Fruit fly (Drosophila melanogaster): ENCODE measurements around the gene kek3.

Gene kek3

dm6 chr2L:15552480-15552879 lies at the start of gene kek3 (continued):
- TF ChIP-seq CG7987 (GFP tag; optimal IDR thresholded peaks at IDR 0.05), result no peak
- TF ChIP-seq eve (GFP tag; optimal IDR thresholded peaks at IDR 0.05), result no peak
- no peak for TF ChIP-seq Hr78 (GFP tag; optimal IDR thresholded peaks at IDR 0.05)
- no peak for TF ChIP-seq Ssrp (tag; optimal IDR thresholded peaks at IDR 0.05)
- no peak for TF ChIP-seq CG7786 (GFP tag; optimal IDR thresholded peaks at IDR 0.05)
- TF ChIP-seq ewg (GFP tag; optimal IDR thresholded peaks at IDR 0.05), result peak; percentile 51
- TF ChIP-seq Deaf1 (tag; optimal IDR thresholded peaks at IDR 0.05), result peak; percentile 99
- TF ChIP-seq CG15514 (GFP tag; optimal IDR thresholded peaks at IDR 0.05), result no peak
- no peak for TF ChIP-seq cg (GFP tag; optimal IDR thresholded peaks at IDR 0.05)
- no peak for TF ChIP-seq zen (tag; optimal IDR thresholded peaks at IDR 0.05)
- TF ChIP-seq lilli (GFP tag; optimal IDR thresholded peaks at IDR 0.05), result no peak
- no peak for TF ChIP-seq Ptx1 (GFP tag; IDR thresholded peaks at IDR 0.05)
- no peak for TF ChIP-seq sima (GFP tag; optimal IDR thresholded peaks at IDR 0.05)
- peak; percentile 19 for TF ChIP-seq abd-A (tag; optimal IDR thresholded peaks at IDR 0.05)
- TF ChIP-seq CG42726 (GFP tag; IDR thresholded peaks at IDR 0.05; ENCODE audit: partially characterized antibody), result no peak
- no peak for TF ChIP-seq oc (tag; optimal IDR thresholded peaks at IDR 0.05)
- no peak for TF ChIP-seq Dbx (GFP tag; IDR thresholded peaks at IDR 0.05)
- no peak for TF ChIP-seq CG17802 (tag; optimal IDR thresholded peaks at IDR 0.05)
- no peak for TF ChIP-seq lab (GFP tag; optimal IDR thresholded peaks at IDR 0.05)
- no peak for TF ChIP-seq CG4617 (GFP tag; optimal IDR thresholded peaks at IDR 0.05; ENCODE audit: borderline replicate concordance)
- TF ChIP-seq scrt (GFP tag; optimal IDR thresholded peaks at IDR 0.05), result peak; percentile 7
- no peak for TF ChIP-seq CG10565 (GFP tag; optimal IDR thresholded peaks at IDR 0.05)
- TF ChIP-seq CG12744 (GFP tag; optimal IDR thresholded peaks at IDR 0.05), result no peak
- TF ChIP-seq CG13894 (tag; optimal IDR thresholded peaks at IDR 0.05), result peak; percentile 38
- no peak for TF ChIP-seq nerfin-1 (tag; optimal IDR thresholded peaks at IDR 0.05)
- no peak for TF ChIP-seq ATbp (GFP tag; optimal IDR thresholded peaks at IDR 0.05)
- TF ChIP-seq luna (GFP tag; optimal IDR thresholded peaks at IDR 0.05), result no peak
- no peak for TF ChIP-seq nom (GFP tag; optimal IDR thresholded peaks at IDR 0.05)
- no peak for TF ChIP-seq insv (GFP tag; optimal IDR thresholded peaks at IDR 0.05)
- TF ChIP-seq CG9932 (GFP tag; IDR thresholded peaks at IDR 0.05), result no peak
- TF ChIP-seq CG16779 (GFP tag; IDR thresholded peaks at IDR 0.05), result 0 out of 2 replicates have a peak, but pooled peaks have one; percentile 20
- TF ChIP-seq cas (GFP tag; IDR thresholded peaks at IDR 0.05), result no peak

- TF ChIP-seq nerfin-1 (tag; optimal IDR thresholded peaks at IDR 0.05) (no peak), CG3163 (GFP tag; optimal IDR thresholded peaks at IDR 0.05) (no peak), Bgb (GFP tag; IDR thresholded peaks at IDR 0.05; ENCODE audit: partially characterized antibody) (peak; percentile 68; the same call in 1 of the 2 replicates), jing (GFP tag; optimal IDR thresholded peaks at IDR 0.05) (no peak), nmo (GFP tag; optimal IDR thresholded peaks at IDR 0.05) (no peak), CG13424 (tag; optimal IDR thresholded peaks at IDR 0.05) (no peak), ato (GFP tag; IDR thresholded peaks at IDR 0.05; ENCODE audit: partially characterized antibody) (no peak), stwl (tag; optimal IDR thresholded peaks at IDR 0.05) (peak; percentile 57), sens (GFP tag) (no peak), Doc2 (GFP tag; IDR thresholded peaks at IDR 0.05) (no peak), E2f2 (GFP tag; IDR thresholded peaks at IDR 0.05) (peak; percentile 69), tll (GFP tag; optimal IDR thresholded peaks at IDR 0.05) (no peak), zen (tag; optimal IDR thresholded peaks at IDR 0.05) (no peak), kah (GFP tag; optimal IDR thresholded peaks at IDR 0.05) (no peak), CG17328 (GFP tag; IDR thresholded peaks at IDR 0.05) (no peak), Opbp (GFP tag; IDR thresholded peaks at IDR 0.05; ENCODE audit: partially characterized antibody) (peak; percentile 24; the same call in 1 of the 3 replicates), dpn (GFP tag; optimal IDR thresholded peaks at IDR 0.05) (no peak), insv (GFP tag; optimal IDR thresholded peaks at IDR 0.05) (no peak), Optix (GFP tag; IDR thresholded peaks at IDR 0.05) (no peak), knrl (GFP tag; IDR thresholded peaks at IDR 0.05; ENCODE audit: partially characterized antibody) (peak; percentile 58), CG17186 (GFP tag; optimal IDR thresholded peaks at IDR 0.05) (no peak), Dbx (GFP tag; IDR thresholded peaks at IDR 0.05) (no peak)
Measured at dm6 chr2L:15504534-15504933, 48.0 kb upstream of the kek3 start.
